Fruit fly (Drosophila melanogaster): ENCODE results near the gene Tyler.
A peak's percentile ranks its signal among the peaks of the same experiment; 100 is the strongest.

Gene Tyler

DNA sequence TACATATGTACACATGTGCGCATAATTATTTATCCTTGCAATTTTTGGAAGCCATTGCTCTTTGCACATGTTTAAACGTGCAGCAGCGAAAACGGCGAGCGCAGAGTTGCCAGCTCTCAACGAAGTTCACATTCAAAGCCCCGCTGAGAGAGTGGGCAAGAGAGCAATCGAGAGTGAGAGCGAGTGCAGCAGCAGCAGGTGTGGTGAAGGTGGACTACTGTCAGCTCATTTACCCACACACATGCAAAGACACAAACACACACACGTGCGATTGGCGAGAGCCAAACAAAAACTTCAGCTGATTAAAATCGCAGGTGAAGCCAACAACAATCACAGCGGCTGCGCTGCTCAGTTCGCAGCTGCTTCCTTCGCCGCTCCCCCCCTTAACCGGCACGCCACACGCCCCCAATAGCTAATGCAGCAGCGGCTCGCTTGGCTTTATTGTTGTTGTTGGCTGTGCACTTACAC lies 20.1 kb downstream of the Tyler start:
- TF ChIP-seq Sp1 (GFP tag; optimal IDR thresholded peaks at IDR 0.05) = peak; percentile 4
- TF ChIP-seq rgr (GFP tag; optimal IDR thresholded peaks at IDR 0.05) = no peak
- no peak for TF ChIP-seq br (GFP tag; optimal IDR thresholded peaks at IDR 0.05)
- peak; percentile 42 for TF ChIP-seq fru (GFP tag; optimal IDR thresholded peaks at IDR 0.05)
- peak; percentile 91 for TF ChIP-seq Dif (GFP tag; optimal IDR thresholded peaks at IDR 0.05; ENCODE audit: partially characterized antibody)
- peak in 1 of 2 experiments; percentile 76 for TF ChIP-seq dl (GFP tag; optimal IDR thresholded peaks at IDR 0.05; ENCODE audit: insufficient read depth in 1 of 2, partially characterized antibody in 2 of 2)
- TF ChIP-seq Vsx2 (GFP tag; optimal IDR thresholded peaks at IDR 0.05; ENCODE audit: partially characterized antibody) = no peak
- TF ChIP-seq Mio (GFP tag; optimal IDR thresholded peaks at IDR 0.05) = no peak
- peak; percentile 83 for TF ChIP-seq N (GFP tag; optimal IDR thresholded peaks at IDR 0.05)
- peak; percentile 33 for TF ChIP-seq psq (GFP tag; optimal IDR thresholded peaks at IDR 0.05)

DNA sequence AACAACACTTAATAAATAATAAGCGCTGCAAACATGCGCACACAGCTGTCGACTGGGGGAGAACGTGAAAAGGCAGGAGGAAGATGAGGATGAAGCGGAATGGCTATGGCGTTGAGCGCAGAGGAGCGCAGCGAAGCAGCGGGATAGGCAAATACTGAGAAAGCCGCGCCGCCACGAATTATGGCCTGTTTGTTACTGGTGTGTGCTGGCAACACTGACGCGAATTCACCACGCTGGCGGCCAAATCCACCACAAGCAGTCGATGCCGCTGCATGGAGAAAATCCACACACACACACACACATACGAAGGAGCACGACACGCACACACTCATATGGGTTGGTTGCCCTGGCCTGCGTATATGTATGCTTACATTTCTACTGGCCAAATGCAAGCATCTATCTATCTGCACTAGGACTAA lies 25.7 kb downstream of the Tyler start:
- TF ChIP-seq Hr83 (GFP tag; optimal IDR thresholded peaks at IDR 0.05; ENCODE audit: poor library complexity, severe bottlenecking) (no peak), usp (GFP tag; optimal IDR thresholded peaks at IDR 0.05) (no peak), Jra (GFP tag; optimal IDR thresholded peaks at IDR 0.05) (no peak), Dfd (GFP tag; optimal IDR thresholded peaks at IDR 0.05) (no peak), dsf (GFP tag; optimal IDR thresholded peaks at IDR 0.05; ENCODE audit: borderline replicate concordance) (no peak), Rel (GFP tag; optimal IDR thresholded peaks at IDR 0.05) (no peak), Rel (tag; optimal IDR thresholded peaks at IDR 0.05) (peak; percentile 32), foxo (GFP tag; optimal IDR thresholded peaks at IDR 0.05) (peak in 1 of 2 experiments; percentile 21), Abd-B (GFP tag; optimal IDR thresholded peaks at IDR 0.05) (no peak), sv (GFP tag; optimal IDR thresholded peaks at IDR 0.05) (no peak), Vsx2 (GFP tag; optimal IDR thresholded peaks at IDR 0.05; ENCODE audit: partially characterized antibody) (no peak), CG32264 (GFP tag; optimal IDR thresholded peaks at IDR 0.05) (no peak), dl (GFP tag; optimal IDR thresholded peaks at IDR 0.05; ENCODE audit: insufficient read depth in 1 of 2, partially characterized antibody in 2 of 2) (peak in 1 of 2 experiments; percentile 58), HLH106 (tag; optimal IDR thresholded peaks at IDR 0.05) (no peak), fru (GFP tag; optimal IDR thresholded peaks at IDR 0.05) (peak; percentile 27), brk (GFP tag; optimal IDR thresholded peaks at IDR 0.05) (no peak), sage (GFP tag; optimal IDR thresholded peaks at IDR 0.05) (no peak), woc (GFP tag; optimal IDR thresholded peaks at IDR 0.05) (no peak), N (GFP tag; optimal IDR thresholded peaks at IDR 0.05) (no peak), Hr78 (GFP tag; optimal IDR thresholded peaks at IDR 0.05) (no peak), ey (GFP tag; optimal IDR thresholded peaks at IDR 0.05) (no peak), CrebA (GFP tag; optimal IDR thresholded peaks at IDR 0.05; ENCODE audit: borderline replicate concordance) (no peak), Dif (GFP tag; optimal IDR thresholded peaks at IDR 0.05; ENCODE audit: partially characterized antibody) (peak; percentile 78), lola (GFP tag; optimal IDR thresholded peaks at IDR 0.05) (no peak), psq (GFP tag; optimal IDR thresholded peaks at IDR 0.05) (peak; percentile 79), Hnf4 (GFP tag; optimal IDR thresholded peaks at IDR 0.05) (no peak), jim (GFP tag; optimal IDR thresholded peaks at IDR 0.05) (no peak), CG9705 (GFP tag; optimal IDR thresholded peaks at IDR 0.05) (no peak), tai (GFP tag; optimal IDR thresholded peaks at IDR 0.05) (no peak), OdsH (GFP tag; optimal IDR thresholded peaks at IDR 0.05) (no peak), Mio (GFP tag; optimal IDR thresholded peaks at IDR 0.05) (no peak), dmrt93B (GFP tag; optimal IDR thresholded peaks at IDR 0.05) (no peak), Myc (optimal IDR thresholded peaks at IDR 0.05) (peak; percentile 52), h (GFP tag; optimal IDR thresholded peaks at IDR 0.05) (peak; percentile 43), GATAd (GFP tag; optimal IDR thresholded peaks at IDR 0.05) (no peak), pan (optimal IDR thresholded peaks at IDR 0.05) (no peak), rgr (GFP tag; optimal IDR thresholded peaks at IDR 0.05) (peak; percentile 33), Sp1 (GFP tag; optimal IDR thresholded peaks at IDR 0.05) (peak; percentile 16), br (GFP tag; optimal IDR thresholded peaks at IDR 0.05) (peak; percentile 13)

Data from whole organism, wandering third instar larva.